Worm (Caenorhabditis elegans) whole organism, L1 larva: ENCODE data around the gene clr-1.

Source experiments
- C04F5.9 ChIP-seq: sonication (generic microtip); optimal IDR thresholded peaks from 2 replicates; lab custom pipeline; 2016; ENCODE audit warnings: missing genetic modification characterization, missing compliant biosample characterization
- F16B12.6 ChIP-seq: fragments of 150-350 bp; optimal IDR thresholded peaks from 2 replicates; lab custom pipeline; 2014; ENCODE audit warnings: missing biosample characterization, missing genetic modification characterization
- aha-1 ChIP-seq: fragments of 150-350 bp; optimal IDR thresholded peaks from 2 replicates; lab custom pipeline; 2014; ENCODE audit warnings: missing biosample characterization, missing genetic modification characterization
- aly-2 ChIP-seq: fragments of 150-350 bp; optimal IDR thresholded peaks from 2 replicates; lab custom pipeline; 2014; ENCODE audit warnings: missing biosample characterization, missing genetic modification characterization
- blmp-1 ChIP-seq: fragments of 150-350 bp; optimal IDR thresholded peaks from 2 replicates; lab custom pipeline; 2014; ENCODE audit warnings: missing biosample characterization, missing genetic modification characterization
- ceh-88 ChIP-seq: fragments of 200-800 bp; sonication (Bioruptor generic); IDR thresholded peaks from 2 replicates; pipeline ENCODE4 v1.3.6; 2022; ENCODE audit warnings: missing genetic modification characterization, missing compliant biosample characterization
- efl-1 ChIP-seq, 4 experiments: fragments of 150-350 bp; optimal IDR thresholded peaks in 3 of 4; peaks in 1 of 4; 1 replicate in 1 of 4; 2 replicates in 3 of 4; lab custom pipeline; 2014; ENCODE audit warnings: missing biosample characterization in 2 of 4, missing genetic modification characterization in 2 of 4, missing genetic modification reagents in 2 of 4
- egl-13 ChIP-seq: sonication (generic microtip); optimal IDR thresholded peaks from 2 replicates; lab custom pipeline; 2016; ENCODE audit warnings: missing genotype, missing genetic modification reagents, missing genetic modification characterization, missing compliant biosample characterization
- elt-2 ChIP-seq: sonication (generic microtip); optimal IDR thresholded peaks from 2 replicates; lab custom pipeline; 2016; ENCODE audit warnings: missing genetic modification characterization, mild to moderate bottlenecking, inconsistent platforms, missing compliant biosample characterization, missing genetic modification reagents
- fkh-10 ChIP-seq: sonication (generic microtip); optimal IDR thresholded peaks from 2 replicates; lab custom pipeline; 2017; ENCODE audit warnings: missing biosample characterization, missing genetic modification reagents, missing genetic modification characterization
- fkh-4 ChIP-seq: sonication (generic microtip); optimal IDR thresholded peaks from 2 replicates; lab custom pipeline; 2016; ENCODE audit warnings: missing compliant biosample characterization, missing genetic modification characterization, borderline replicate concordance
- fkh-8 ChIP-seq: sonication (generic microtip); optimal IDR thresholded peaks from 2 replicates; lab custom pipeline; 2016; ENCODE audit warnings: mild to moderate bottlenecking, missing genetic modification characterization, missing compliant biosample characterization
- grh-1 ChIP-seq: fragments of 200-800 bp; sonication (Bioruptor generic); IDR thresholded peaks from 2 replicates; pipeline ENCODE4 v1.3.6; 2022; ENCODE audit warnings: missing genetic modification reagents, missing genetic modification characterization, missing compliant biosample characterization
- hlh-17 ChIP-seq: fragments of 200-800 bp; sonication (Bioruptor generic); optimal IDR thresholded peaks from 2 replicates; lab custom pipeline; 2018; ENCODE audit warnings: missing genetic modification characterization, mild to moderate bottlenecking, missing compliant biosample characterization, moderate library complexity, borderline replicate concordance
- hpl-2 ChIP-seq: fragments of 150-350 bp; optimal IDR thresholded peaks from 2 replicates; lab custom pipeline; 2014; ENCODE audit warnings: missing biosample characterization, missing genetic modification reagents, missing genetic modification characterization
- jun-1 ChIP-seq: fragments of 150-350 bp; optimal IDR thresholded peaks from 2 replicates; lab custom pipeline; 2014; ENCODE audit warnings: missing biosample characterization, missing genetic modification reagents, missing genetic modification characterization
- lin-35 ChIP-seq, 2 experiments: fragments of 150-350 bp; optimal IDR thresholded peaks; 2 replicates each; lab custom pipeline; 2014; ENCODE audit warnings: missing biosample characterization in 2 of 2, missing genetic modification characterization in 2 of 2, missing genetic modification reagents in 2 of 2
- nhr-19 ChIP-seq: fragments of 200-800 bp; sonication (Bioruptor generic); conservative IDR thresholded peaks from 2 replicates; pipeline ENCODE4 v1.3.6; 2022; ENCODE audit warnings: missing genetic modification characterization, missing compliant biosample characterization
- nhr-28 ChIP-seq: fragments of 150-350 bp; optimal IDR thresholded peaks from 2 replicates; lab custom pipeline; 2014; ENCODE audit warnings: missing biosample characterization, missing genetic modification characterization
- nhr-71 ChIP-seq: sonication (generic microtip); optimal IDR thresholded peaks from 2 replicates; lab custom pipeline; 2016; ENCODE audit warnings: mild to moderate bottlenecking, missing genetic modification characterization, moderate library complexity, missing compliant biosample characterization
- nhr-76 ChIP-seq: sonication (generic microtip); optimal IDR thresholded peaks from 2 replicates; lab custom pipeline; 2017; ENCODE audit warnings: missing biosample characterization, missing genetic modification characterization
- nhr-77 ChIP-seq: fragments of 150-350 bp; optimal IDR thresholded peaks from 2 replicates; lab custom pipeline; 2014; ENCODE audit warnings: missing biosample characterization, missing genetic modification characterization
- pax-3 ChIP-seq: fragments of 200-800 bp; sonication (Bioruptor generic); optimal IDR thresholded peaks from 2 replicates; lab custom pipeline; 2018; ENCODE audit warnings: mild to moderate bottlenecking, missing genetic modification characterization, moderate library complexity, missing compliant biosample characterization
- pqm-1 ChIP-seq: sonication (generic microtip); optimal IDR thresholded peaks from 3 replicates; lab custom pipeline; 2017; ENCODE audit warnings: missing biosample characterization, missing genetic modification characterization
- skn-1 ChIP-seq: fragments of 150-350 bp; optimal IDR thresholded peaks from 2 replicates; lab custom pipeline; 2014; ENCODE audit warnings: missing biosample characterization, missing genetic modification characterization
- snpc-4 ChIP-seq: fragments of 150-350 bp; optimal IDR thresholded peaks from 2 replicates; lab custom pipeline; 2014; ENCODE audit warnings: missing biosample characterization, missing genetic modification characterization
- snu-23 ChIP-seq: sonication (generic microtip); optimal IDR thresholded peaks from 2 replicates; lab custom pipeline; 2016; ENCODE audit warnings: missing genetic modification characterization, missing compliant biosample characterization
- sox-4 ChIP-seq: sonication (generic microtip); optimal IDR thresholded peaks from 2 replicates; lab custom pipeline; 2016; ENCODE audit warnings: missing genetic modification characterization, missing compliant biosample characterization
- sptf-1 ChIP-seq: fragments of 150-350 bp; optimal IDR thresholded peaks from 2 replicates; lab custom pipeline; 2014; ENCODE audit warnings: missing biosample characterization, missing genetic modification characterization
- swsn-7 ChIP-seq: sonication (generic microtip); optimal IDR thresholded peaks from 2 replicates; lab custom pipeline; 2016; ENCODE audit warnings: missing genetic modification characterization, missing compliant biosample characterization
- tbx-2 ChIP-seq: sonication (generic microtip); optimal IDR thresholded peaks from 2 replicates; lab custom pipeline; 2016; ENCODE audit warnings: missing genetic modification characterization, missing compliant biosample characterization
- tlp-1 ChIP-seq: fragments of 150-350 bp; optimal IDR thresholded peaks from 2 replicates; lab custom pipeline; 2014; ENCODE audit warnings: missing biosample characterization, missing genetic modification characterization
- unc-130 ChIP-seq: fragments of 150-350 bp; optimal IDR thresholded peaks from 2 replicates; lab custom pipeline; 2017; ENCODE audit warnings: missing biosample characterization, missing genetic modification characterization, inconsistent platforms
- unc-62 ChIP-seq: fragments of 150-350 bp; optimal IDR thresholded peaks from 2 replicates; lab custom pipeline; 2014; ENCODE audit warnings: missing biosample characterization, missing genetic modification reagents, missing genetic modification characterization
- unc-98 ChIP-seq: fragments of 200-800 bp; sonication (Bioruptor generic); IDR thresholded peaks from 2 replicates; pipeline ENCODE4 v1.3.6; 2022; ENCODE audit warnings: missing genetic modification characterization, missing compliant biosample characterization
- zag-1 ChIP-seq: fragments of 150-350 bp; optimal IDR thresholded peaks from 2 replicates; lab custom pipeline; 2014; ENCODE audit warnings: missing biosample characterization, missing genetic modification characterization
- zip-4 ChIP-seq: fragments of 200-800 bp; sonication (Bioruptor generic); optimal IDR thresholded peaks from 2 replicates; lab custom pipeline; 2018; ENCODE audit warnings: mild to moderate bottlenecking, missing genetic modification characterization, moderate library complexity, missing compliant biosample characterization
- ztf-4 ChIP-seq: fragments of 150-350 bp; optimal IDR thresholded peaks from 2 replicates; lab custom pipeline; 2014; ENCODE audit warnings: missing biosample characterization, missing genetic modification characterization

The clr-1 gene

DNA sequence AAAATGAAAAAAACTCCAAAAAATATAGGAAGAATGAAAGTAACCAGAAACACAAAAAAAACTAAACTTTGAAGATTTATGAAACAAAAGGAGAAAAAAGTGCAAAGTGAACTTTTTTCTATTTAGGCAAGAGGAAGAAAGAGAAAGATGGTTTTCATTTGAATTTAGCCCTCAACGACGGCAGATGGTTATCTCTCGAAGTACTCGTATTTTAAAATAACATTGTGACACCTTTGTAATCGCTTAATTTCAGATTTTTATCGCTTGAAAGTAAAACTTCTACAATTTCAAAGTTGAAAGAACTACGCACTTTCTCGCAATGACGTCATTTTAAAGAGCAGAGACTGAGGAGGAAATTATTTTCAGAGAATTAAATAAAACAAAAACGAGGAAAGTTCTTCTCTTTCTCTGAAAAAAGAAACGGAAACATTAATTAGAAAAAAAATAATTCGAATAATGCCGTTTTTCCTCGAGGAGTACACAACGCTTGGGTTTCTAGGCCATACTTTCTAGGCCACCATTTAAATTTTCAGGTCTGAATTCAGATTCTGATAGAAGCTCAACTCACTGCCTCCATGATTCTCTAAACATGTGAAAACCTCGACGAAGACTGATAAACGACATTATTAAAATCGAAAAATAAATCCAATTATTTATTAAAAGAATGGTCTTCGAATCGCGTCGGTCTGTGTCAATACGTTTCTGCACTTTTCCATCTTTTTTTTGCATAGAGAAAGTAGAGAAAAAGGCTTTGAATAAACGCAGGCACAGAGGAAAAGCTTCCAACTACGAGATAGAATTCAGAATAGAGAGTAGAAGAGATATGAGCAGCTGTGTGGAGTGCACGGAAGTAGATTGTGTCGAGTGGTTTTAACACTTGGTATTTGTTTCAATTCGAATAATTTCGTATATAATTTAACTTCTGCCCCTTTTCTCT lies 45.5 kb downstream of the clr-1 start (continued):
- TF ChIP-seq nhr-71 (tag; lab: Kevin White, UChicago) (peak; percentile 58), nhr-77 (tag; lab: Kevin White, UChicago) (no peak), blmp-1 (no peak), fkh-4 (tag; lab: Kevin White, UChicago) (peak; percentile 53), tbx-2 (tag; lab: Kevin White, UChicago) (no peak), F16B12.6 (tag; lab: Kevin White, UChicago) (no peak), grh-1 (no peak), egl-13 (tag; lab: Kevin White, UChicago) (peak; percentile 52), swsn-7 (peak; percentile 17), aha-1 (tag; lab: Kevin White, UChicago) (no peak), elt-2 (peak; percentile 15), fkh-8 (tag; lab: Kevin White, UChicago) (peak; percentile 39), sptf-1 (tag; lab: Kevin White, UChicago) (no peak), hlh-17 (GFP tag; lab: Kevin White, UChicago) (no peak), hpl-2 (no peak), aly-2 (tag; lab: Kevin White, UChicago) (no peak), snu-23 (peak; percentile 17), ztf-4 (tag; lab: Kevin White, UChicago) (no peak), zip-4 (no peak), pax-3 (tag; lab: Kevin White, UChicago) (no peak), unc-98 (GFP tag; lab: Robert Waterston, UW) (peak; percentile 61), nhr-28 (no peak), tlp-1 (tag; lab: Kevin White, UChicago) (no peak), skn-1 (tag; lab: Kevin White, UChicago) (no peak), unc-62 (GFP tag; lab: Kevin White, UChicago) (no peak), fkh-10 (GFP tag; lab: Kevin White, UChicago) (no peak), ceh-88 (GFP tag; lab: Robert Waterston, UW) (peak; percentile 37; the same call in 1 of the 2 replicates), C04F5.9 (tag; lab: Kevin White, UChicago) (peak; percentile 40), jun-1 (no peak), nhr-76 (no peak), nhr-19 (GFP tag; lab: Robert Waterston, UW) (no peak; the same call in 1 of the 2 replicates), efl-1 (optimal IDR thresholded peaks at IDR 0.05; lab: Kevin White, UChicago) (peak; percentile 37 to 40), efl-1 (GFP tag; optimal IDR thresholded peaks at IDR 0.05 in 1 of 2; lab: Kevin White, UChicago) (peak; percentile 32 to 82), snpc-4 (tag; lab: Kevin White, UChicago) (no peak), zag-1 (no peak)

ce11 chrII:5512473-5513097 lies 46.4 kb downstream of the clr-1 start:
- TF ChIP-seq unc-130 (tag; lab: Kevin White, UChicago) (no peak), jun-1 (no peak), lin-35 (GFP tag; optimal IDR thresholded peaks at IDR 0.05; lab: Kevin White, UChicago) (peak in 1 of 2 experiments; percentile 35), sox-4 (tag; lab: Kevin White, UChicago) (no peak), efl-1 (optimal IDR thresholded peaks at IDR 0.05; lab: Kevin White, UChicago) (no peak), efl-1 (GFP tag; optimal IDR thresholded peaks at IDR 0.05 in 1 of 2; lab: Kevin White, UChicago) (peak in 1 of 2 experiments; percentile 74), elt-2 (peak; percentile 99), pqm-1 (tag; lab: Kevin White, UChicago) (peak; percentile 19), egl-13 (tag; lab: Kevin White, UChicago) (no peak)
